Fruit fly (Drosophila melanogaster) S2 (cell line): ENCODE measurements around the gene CG6225.

Source experiments
- CG8478 ChIP-seq: fragments of >200 bp; optimal IDR thresholded peaks from 2 replicates; lab custom pipeline; 2018
- CTCF ChIP-seq, 2 experiments: fragments of >200 bp; optimal IDR thresholded peaks; 2 replicates each; lab custom pipeline; 2018

CG6225 gene

DNA sequence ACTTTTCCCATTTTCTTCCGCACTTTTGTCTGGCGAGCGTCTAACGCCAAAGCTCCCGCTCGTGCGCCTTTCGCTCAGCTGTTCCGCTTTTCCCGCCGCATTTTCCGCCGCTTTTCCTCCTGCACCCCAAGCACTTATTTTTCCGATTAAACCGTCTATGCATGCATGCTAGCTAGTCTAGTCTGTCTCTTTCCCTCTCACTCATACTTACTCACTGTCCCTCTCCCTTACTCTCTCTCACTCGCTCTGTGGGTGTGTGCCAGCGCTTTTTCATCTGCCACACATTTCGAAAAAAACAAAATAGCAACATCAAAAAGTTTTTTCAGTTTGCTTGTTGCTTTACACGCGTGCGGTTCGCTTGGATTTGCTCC lies at the start of gene CG6225:
CG6225 (plus strand) TSS at position 325 of the 371 bp plus-strand sequence.
- no peak for TF ChIP-seq CG8478 (lab: Kevin White, UChicago)
- no peak for TF ChIP-seq CTCF (optimal IDR thresholded peaks at IDR 0.05; lab: Kevin White, UChicago)

DNA sequence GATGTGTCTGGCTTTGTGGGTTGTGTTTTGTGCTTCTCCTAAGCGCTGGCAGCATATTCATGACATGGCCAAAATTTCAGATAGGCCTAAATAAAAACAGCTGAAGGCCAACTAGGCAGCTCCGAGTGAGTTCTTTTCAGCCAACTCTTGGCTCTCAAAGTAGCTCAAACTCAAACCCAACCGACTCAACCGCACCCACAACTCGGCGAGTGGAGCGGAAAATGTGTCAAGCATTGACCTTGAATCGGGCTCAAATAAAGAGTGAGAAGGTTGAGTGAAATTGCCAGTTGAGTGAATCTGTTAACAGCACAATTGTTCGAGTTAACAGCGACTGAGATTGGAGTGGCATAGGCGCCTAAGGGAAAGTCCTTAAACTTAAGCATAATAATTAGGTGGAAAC lies 42.4 kb upstream of the CG6225 start:
- TF ChIP-seq CG8478 (lab: Kevin White, UChicago) (no peak), CTCF (optimal IDR thresholded peaks at IDR 0.05; lab: Kevin White, UChicago) (no peak)

DNA sequence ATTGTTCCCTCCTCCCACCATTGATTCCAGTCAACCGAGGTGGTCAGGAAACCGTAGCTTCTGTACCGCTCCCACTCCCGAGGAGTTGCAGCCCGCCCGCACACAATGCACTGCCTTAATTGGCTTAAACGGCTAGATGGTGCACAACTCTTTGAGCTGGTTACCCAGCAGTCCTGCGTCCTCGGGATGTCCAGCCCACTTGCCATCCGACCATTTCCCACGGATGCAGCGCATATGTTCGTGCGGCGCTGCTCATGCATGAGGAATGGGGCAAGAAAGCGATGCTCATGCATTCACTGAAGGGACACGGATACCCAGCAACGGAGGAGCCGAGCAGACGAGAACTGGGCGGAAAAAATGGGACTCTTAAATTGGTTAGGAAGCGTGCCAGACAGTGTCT lies 38.8 kb upstream of the CG6225 start:
- TF ChIP-seq CG8478 (lab: Kevin White, UChicago): no peak
- TF ChIP-seq CTCF (optimal IDR thresholded peaks at IDR 0.05; lab: Kevin White, UChicago): no peak

DNA sequence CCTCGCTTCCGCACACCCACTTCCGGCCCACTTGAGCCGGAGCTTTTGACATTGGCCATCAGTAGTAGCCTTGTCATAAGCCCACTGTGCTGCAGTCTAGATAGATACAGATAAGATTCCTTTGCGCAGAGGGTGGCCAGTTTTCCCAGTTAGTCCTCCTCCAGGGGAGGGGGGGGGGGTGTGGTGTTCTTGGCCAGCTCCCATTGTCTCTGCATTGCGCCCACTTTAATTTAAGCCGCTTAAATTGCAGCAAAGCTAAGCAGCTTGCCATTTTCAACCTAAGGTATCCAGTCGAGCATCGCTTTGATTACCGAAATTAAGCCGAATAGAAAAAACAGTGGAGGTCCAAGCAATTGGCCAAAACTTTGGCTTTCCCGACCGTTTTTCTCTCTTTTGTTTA lies 31.6 kb upstream of the CG6225 start:
- TF ChIP-seq CG8478 (lab: Kevin White, UChicago): no peak
- TF ChIP-seq CTCF (optimal IDR thresholded peaks at IDR 0.05; lab: Kevin White, UChicago): no peak

DNA sequence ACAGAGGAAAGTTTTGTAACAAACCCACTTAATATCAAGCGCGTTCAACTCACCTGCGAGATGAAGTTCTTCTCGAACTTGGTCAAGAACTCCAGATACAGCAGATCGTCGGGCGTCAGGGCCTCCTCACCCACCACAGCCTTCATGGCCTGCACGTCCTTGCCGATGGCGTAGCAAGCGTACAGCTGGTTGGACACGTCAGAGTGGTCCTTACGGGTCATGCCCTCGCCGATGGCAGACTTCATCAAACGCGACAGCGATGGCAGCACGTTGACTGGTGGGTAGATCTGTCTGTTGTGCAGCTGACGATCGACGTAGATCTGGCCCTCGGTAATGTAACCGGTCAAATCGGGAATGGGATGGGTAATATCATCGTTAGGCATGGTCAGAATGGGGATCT lies 29.5 kb upstream of the CG6225 start:
- TF ChIP-seq CG8478 (lab: Kevin White, UChicago): no peak
- TF ChIP-seq CTCF (optimal IDR thresholded peaks at IDR 0.05; lab: Kevin White, UChicago): no peak

DNA sequence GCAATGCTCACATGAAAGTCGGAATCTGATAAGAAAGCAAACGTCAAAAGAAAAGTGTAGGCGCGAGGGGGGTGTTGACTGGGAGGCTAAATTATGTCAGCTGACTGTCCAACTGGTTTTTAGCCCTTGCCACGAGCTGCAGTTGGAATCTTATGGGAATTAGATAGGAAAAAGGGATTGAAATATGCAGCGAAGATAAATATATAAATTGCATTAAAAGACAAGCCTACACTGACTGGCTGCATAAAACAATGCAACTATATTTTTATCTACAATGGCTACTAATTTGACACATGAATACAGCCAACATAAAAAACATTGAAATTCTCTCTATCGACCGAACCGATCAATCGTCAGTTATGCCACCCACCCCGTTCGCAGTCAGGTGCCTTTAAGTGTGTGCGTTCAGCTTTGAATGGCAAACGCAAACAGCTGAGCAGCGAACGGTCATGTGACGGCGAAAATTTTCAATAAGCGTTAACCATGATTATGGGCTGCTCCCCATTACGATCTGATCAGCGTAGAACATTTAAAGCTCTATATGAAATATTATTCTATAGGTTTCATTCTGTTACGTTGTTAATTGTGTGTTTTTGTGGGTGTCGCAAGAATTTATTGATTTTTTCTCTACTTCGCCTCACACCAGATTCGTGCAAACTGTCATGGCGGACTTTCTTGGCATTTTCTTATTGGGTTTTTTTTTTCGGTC lies 27.5 kb upstream of the CG6225 start:
- TF ChIP-seq CG8478 (lab: Kevin White, UChicago) (no peak), CTCF (optimal IDR thresholded peaks at IDR 0.05; lab: Kevin White, UChicago) (no peak)

DNA sequence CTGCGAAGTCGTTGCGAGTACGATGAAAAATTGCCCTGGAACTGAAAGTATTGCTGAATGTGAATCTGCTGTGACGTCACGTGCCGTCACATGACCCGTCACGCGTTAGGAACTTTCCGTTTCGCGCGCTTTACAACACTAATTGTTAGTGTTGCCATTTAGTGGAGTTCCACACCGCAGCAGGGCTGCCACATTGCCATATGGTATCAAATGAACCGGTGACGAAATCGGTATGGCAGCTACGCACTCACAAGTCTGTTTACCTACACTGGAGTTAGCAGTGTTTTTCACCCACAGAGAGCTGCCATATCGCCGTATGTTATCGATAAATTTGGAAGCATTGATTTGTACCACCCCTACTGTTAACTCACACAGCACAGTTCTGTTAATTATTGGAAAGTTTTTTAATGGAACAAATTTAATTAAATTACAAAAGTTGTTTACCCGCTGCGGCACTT lies 26.7 kb upstream of the CG6225 start, which contains the start of the genes Vha55 and Snx3:
Vha55 (minus strand) TSS at position 139 of the 458 bp plus-strand sequence.
Snx3 (plus strand) TSS at position 341 of the 458 bp plus-strand sequence.
- TF ChIP-seq CTCF (optimal IDR thresholded peaks at IDR 0.05; lab: Kevin White, UChicago) (peak; percentile 79 to 90), CG8478 (lab: Kevin White, UChicago) (no peak)

DNA sequence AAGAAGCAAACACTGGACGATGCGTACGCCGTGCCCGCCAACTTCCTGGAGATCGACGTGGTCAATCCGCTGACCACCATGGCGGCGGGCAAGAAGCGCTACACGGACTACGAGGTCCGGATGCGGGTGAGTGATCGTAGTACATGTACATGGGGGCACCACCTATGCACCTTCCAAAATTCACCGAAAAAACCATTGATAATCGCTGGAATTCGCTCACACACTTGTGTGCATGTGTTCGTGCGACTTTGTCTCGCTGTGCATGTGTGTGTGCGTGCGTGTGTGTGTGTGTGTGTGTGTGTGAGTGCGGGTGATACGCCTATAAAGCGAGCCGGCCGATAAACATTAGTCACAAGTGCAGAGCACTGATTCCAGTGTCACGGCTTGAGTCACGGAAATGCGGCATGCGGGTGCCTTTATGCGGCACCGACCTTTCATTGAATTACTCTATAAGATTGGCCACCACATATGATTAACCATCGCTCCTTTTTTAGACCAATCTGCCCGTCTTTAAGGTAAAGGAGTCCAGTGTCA lies 25.9 kb upstream of the CG6225 start:
- TF ChIP-seq CG8478 (lab: Kevin White, UChicago) (no peak), CTCF (optimal IDR thresholded peaks at IDR 0.05; lab: Kevin White, UChicago) (no peak)

DNA sequence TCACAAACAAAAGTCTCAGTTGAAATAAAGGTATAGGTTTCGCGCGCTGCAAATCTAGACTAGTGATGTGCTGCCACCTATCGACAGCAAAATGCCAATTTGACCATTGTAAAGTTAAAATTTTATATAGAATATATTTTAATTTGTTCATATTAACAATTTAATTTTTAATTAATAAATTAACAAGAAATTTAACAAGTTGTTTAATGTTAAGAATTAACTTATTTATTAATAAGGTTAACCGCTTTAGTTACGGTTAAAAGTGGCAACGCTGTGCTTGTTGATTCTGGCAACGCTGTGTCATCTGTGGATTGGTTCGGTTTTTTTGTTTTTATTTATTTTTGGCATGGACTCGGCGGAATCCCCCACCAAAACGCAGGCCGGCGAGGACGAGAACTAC lies 24.0 kb upstream of the CG6225 start, which contains the start of gene Not10:
Not10 (plus strand) TSS at position 279 of the 400 bp plus-strand sequence.
- TF ChIP-seq CTCF (optimal IDR thresholded peaks at IDR 0.05; lab: Kevin White, UChicago) (peak in 1 of 2 experiments; percentile 9), CG8478 (lab: Kevin White, UChicago) (no peak)

DNA sequence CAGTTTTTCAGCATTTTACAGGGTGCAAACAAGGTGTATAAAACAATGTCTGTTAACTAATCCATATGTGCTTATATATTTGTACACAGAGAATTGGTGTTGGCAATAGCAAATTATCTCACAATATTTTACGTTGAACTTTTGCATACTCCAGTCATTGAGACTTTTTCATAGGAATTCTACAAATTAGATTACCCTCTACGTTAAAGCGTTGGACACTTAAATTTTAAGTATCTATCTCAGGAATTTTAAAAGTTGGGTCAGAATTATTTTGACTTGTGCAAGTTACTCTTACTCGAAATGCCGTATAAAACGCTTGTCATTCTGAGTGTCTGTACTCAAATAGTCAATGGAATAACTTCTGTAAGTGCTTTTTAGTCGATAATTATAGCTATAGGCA lies 21.3 kb upstream of the CG6225 start, which contains the start of gene CG18530:
CG18530 (plus strand) TSS at position 301 of the 400 bp plus-strand sequence.
- TF ChIP-seq CTCF (optimal IDR thresholded peaks at IDR 0.05; lab: Kevin White, UChicago): no peak

DNA sequence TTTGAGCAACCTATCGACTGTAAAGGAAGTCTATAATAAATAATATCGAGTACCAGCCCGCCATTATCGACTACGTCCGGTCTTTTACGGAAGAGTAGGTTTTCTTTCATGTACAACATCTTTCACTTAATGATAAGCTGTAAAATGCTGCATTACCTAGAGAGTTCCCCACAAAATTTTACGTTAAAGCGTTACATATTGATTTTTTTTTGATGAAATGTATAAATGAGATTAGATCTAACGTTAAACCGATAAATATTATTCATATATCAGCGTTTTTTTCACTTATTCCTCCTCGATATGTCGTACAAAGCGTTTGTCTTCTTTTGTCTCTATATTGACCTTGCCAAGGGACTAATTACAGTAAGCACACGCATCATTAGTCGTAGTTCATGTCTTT lies 19.8 kb upstream of the CG6225 start, which contains the start of gene CG11598:
CG11598 (plus strand) TSS at position 301 of the 400 bp plus-strand sequence.
- TF ChIP-seq CTCF (optimal IDR thresholded peaks at IDR 0.05; lab: Kevin White, UChicago) (no peak), CG8478 (lab: Kevin White, UChicago) (no peak)

DNA sequence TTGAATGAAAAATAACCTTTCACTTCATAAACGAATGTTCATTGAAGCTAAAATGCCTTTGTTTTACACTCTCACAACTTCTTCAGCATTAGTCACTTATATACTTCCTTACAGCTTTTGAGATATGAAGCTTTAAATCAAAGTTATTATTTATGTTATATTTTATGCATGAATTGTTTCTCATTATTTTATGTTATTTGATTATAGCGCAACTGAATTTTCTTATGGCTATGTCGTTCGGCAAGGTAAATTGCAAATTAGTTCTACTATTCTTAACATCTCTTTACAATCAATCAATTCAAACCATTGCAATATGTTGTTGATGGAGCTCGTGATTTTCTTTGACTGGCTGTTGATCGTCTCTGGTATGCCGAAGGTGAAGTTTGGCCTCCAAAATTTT lies 18.1 kb upstream of the CG6225 start, which contains the start of gene CG11600:
CG11600 (plus strand) TSS at position 301 of the 400 bp plus-strand sequence.
- TF ChIP-seq CG8478 (lab: Kevin White, UChicago) (no peak), CTCF (optimal IDR thresholded peaks at IDR 0.05; lab: Kevin White, UChicago) (no peak)

DNA sequence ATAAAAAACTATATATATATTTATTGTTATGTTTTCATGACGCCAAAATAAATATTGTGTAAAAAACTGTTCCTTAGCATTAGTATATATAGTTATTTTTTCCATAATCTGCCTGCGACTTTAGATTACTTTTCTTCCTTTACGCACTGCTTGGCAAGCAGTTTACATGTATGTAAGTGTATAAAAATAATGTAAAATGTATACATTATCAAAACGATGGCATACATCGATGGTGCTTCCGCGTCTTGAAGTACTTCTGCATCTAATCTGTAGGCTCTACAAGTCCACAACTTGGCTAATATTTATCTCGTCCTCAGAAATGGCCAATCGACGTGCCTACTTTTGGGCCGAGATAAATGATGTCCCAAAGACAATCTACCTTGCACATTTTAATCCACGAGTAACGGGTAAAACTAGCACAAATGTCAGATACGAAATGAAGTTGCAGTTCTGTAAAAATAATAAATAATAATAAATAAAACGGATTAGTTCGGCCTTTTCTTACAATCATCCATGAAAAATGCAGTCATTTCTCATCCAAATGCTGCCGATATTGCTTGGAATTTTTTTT lies 16.3 kb upstream of the CG6225 start, which contains the start of gene CG11608:
CG11608 (plus strand) TSS at position 521 of the 571 bp plus-strand sequence.
- TF ChIP-seq CG8478 (lab: Kevin White, UChicago) (no peak), CTCF (optimal IDR thresholded peaks at IDR 0.05; lab: Kevin White, UChicago) (peak; percentile 62 to 74)

DNA sequence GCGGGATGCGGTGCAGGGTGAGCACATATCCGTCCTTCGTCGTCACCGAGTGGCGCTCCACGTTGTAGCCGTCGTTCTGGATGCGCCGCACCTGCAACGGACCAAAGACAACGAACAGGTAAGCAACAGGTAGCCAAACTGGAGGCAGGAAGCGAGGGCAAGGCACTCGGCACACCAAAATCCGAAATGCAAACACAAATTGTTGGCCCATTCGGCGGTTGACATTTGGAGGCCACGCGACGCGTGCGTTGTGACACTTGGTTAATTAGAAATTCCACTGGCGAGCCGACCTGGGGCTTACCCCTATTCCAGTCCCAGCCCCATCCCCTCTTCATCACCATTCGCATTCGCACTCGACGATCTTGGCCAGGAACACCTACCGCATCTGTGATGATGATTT lies 12.8 kb upstream of the CG6225 start:
- no peak for TF ChIP-seq CTCF (optimal IDR thresholded peaks at IDR 0.05; lab: Kevin White, UChicago)
- no peak for TF ChIP-seq CG8478 (lab: Kevin White, UChicago)

DNA sequence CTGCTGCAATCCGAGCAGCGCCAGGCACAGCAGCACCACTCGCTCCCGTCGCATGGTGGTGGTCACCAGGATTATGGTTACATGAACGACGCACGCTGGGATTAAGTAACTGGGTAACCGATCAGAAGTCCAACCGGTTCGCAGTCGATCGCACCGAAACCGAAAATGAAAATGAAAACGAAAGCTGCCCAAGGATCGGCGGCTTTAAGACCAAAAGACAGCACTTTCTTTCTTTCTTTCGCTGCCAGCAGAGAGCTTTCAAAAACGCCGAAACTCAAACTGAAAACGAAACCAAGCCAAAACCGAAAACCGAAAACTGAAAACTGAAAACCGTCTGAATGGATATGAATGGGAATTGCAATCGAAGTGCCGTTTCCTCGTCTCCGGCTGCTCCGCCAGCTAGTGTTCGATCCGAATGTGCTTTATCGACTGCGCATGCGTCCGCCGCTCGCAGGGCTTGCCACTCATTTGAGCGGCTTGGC lies 12.3 kb upstream of the CG6225 start, which contains the start of gene CG6753:
CG6753 (minus strand) TSS at position 432 of the 482 bp plus-strand sequence.
- no peak for TF ChIP-seq CTCF (optimal IDR thresholded peaks at IDR 0.05; lab: Kevin White, UChicago)
- TF ChIP-seq CG8478 (lab: Kevin White, UChicago): no peak
